Worm (Caenorhabditis elegans): Measurements from ENCODE around the gene daf-4.

DNA sequence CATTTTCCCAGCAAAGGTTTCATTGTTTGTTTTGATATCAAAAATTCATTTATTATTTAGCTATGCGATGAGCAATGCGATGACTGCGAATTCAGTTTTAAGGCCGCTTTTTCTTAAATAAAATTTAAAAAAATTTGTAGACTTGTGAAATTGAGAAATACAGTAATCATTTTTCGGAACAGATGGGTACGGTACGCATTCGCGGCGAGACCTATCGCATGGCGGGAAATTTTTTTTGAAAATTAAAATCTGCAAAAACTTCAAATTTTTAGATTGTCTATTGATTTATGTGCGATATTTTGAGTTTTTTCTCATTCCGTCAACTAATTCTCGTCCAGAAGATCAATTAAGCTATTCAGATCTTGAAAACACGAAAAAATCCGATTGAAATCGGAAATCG lies 38.6 kb downstream of the daf-4 start:
- TF ChIP-seq zip-5 (tag; optimal IDR thresholded peaks at IDR 0.05) (no peak), K02D7.2 (tag; optimal IDR thresholded peaks at IDR 0.05) (no peak), ref-2 (tag; optimal IDR thresholded peaks at IDR 0.05) (no peak), npax-4 (tag; optimal IDR thresholded peaks at IDR 0.05) (no peak), sox-2 (GFP tag; IDR thresholded peaks at IDR 0.05) (no peak), K09A11.1 (tag; optimal IDR thresholded peaks at IDR 0.05; ENCODE audit: insufficient read depth) (no peak), tbx-2 (tag; optimal IDR thresholded peaks at IDR 0.05) (no peak), fkh-10 (GFP tag; optimal IDR thresholded peaks at IDR 0.05) (no peak), pat-9 (tag; optimal IDR thresholded peaks at IDR 0.05) (no peak), lin-11 (tag; optimal IDR thresholded peaks at IDR 0.05) (no peak), pha-4 (tag; optimal IDR thresholded peaks at IDR 0.05) (no peak), elt-2 (tag; optimal IDR thresholded peaks at IDR 0.05) (no peak)

All from whole organism, late embryonic.